Worm (Caenorhabditis elegans) whole organism, young adult: Measurements from ENCODE around the gene nstp-4.

ENCODE experiments used
- F33H1.4 ChIP-seq: fragments of 200-800 bp; sonication (Bioruptor generic); IDR thresholded peaks from 2 replicates; pipeline ENCODE4 v1.3.6; 2022; ENCODE audit warnings: missing genetic modification reagents, missing genetic modification characterization, missing compliant biosample characterization
- ama-1 ChIP-seq, 3 experiments: fragments of 150-350 bp in 1 of 3; sonication (generic microtip) in 2 of 3; optimal IDR thresholded peaks; 2 replicates each; lab custom pipeline; 2014 to 2018; ENCODE audit warnings: missing biosample characterization in 2 of 3, missing genetic modification characterization in 2 of 3, missing genetic modification reagents in 2 of 3
- lag-1 ChIP-seq: fragments of 200-800 bp; sonication (Bioruptor generic); IDR thresholded peaks from 2 replicates; pipeline ENCODE4 v1.3.6; 2022; ENCODE audit warnings: missing genetic modification reagents, missing genetic modification characterization, missing compliant biosample characterization
- snpc-4 ChIP-seq, 5 experiments: fragments of 150-350 bp in 1 of 5; sonication (generic microtip) in 4 of 5; optimal IDR thresholded peaks; 2 replicates each; lab custom pipeline; 2014 to 2018; ENCODE audit warnings: missing genetic modification characterization in 5 of 5, missing biosample characterization in 3 of 5, antibody characterized with exemption in 2 of 5, mild to moderate bottlenecking in 2 of 5, missing compliant biosample characterization in 2 of 5, missing genotype in 2 of 5, moderate library complexity in 2 of 5, missing genetic modification reagents in 1 of 5
- unc-62 ChIP-seq: fragments of 150-350 bp; optimal IDR thresholded peaks from 2 replicates; lab custom pipeline; 2014; ENCODE audit warnings: missing biosample characterization, missing genetic modification reagents, missing genetic modification characterization

DNA sequence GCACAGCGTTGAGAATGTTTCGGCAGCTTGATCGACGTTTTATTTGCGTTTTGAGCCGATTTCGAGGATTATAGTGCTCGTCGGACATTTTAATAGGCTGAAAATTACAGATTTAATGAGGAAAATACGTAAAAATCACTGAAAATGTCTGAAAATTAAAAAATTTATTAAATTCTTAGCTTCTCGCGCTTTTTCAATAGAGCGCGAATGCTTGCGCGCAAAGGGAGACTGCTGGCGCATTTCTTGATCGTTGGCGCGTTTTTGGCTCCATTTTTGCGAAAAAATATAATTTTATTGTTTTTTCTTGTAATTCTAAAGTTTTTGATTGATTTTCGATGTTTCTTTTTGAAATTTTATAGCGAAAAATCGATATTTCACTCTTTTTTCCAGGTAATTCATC lies 22.2 kb downstream of the nstp-4 start, which contains the start of the genes dnsn-1 and C24H12.4:
- TF ChIP-seq unc-62 (GFP tag; lab: Kevin White, UChicago) (no peak), snpc-4 (GFP tag; optimal IDR thresholded peaks at IDR 0.05; lab: Kevin White, UChicago) (peak; percentile 67), snpc-4 (tag; optimal IDR thresholded peaks at IDR 0.05; lab: Kevin White, UChicago) (peak; percentile 58 to 83 (median 69)), F33H1.4 (GFP tag; lab: Robert Waterston, UW) (peak; percentile 68), ama-1 (optimal IDR thresholded peaks at IDR 0.05; lab: Kevin White, UChicago) (no peak), ama-1 (GFP tag; optimal IDR thresholded peaks at IDR 0.05; lab: Kevin White, UChicago) (no peak), lag-1 (no peak)
